Fruit fly (Drosophila melanogaster) whole organism, prepupa: ENCODE measurements around the gene CG33124.

Experiments
- Blimp-1 ChIP-seq: fragments of 200-800 bp; sonication (Bioruptor generic); optimal IDR thresholded peaks from 3 replicates; lab custom pipeline; 2017; ENCODE audit warnings: missing biosample characterization, missing genetic modification characterization, mild to moderate bottlenecking, moderate library complexity, missing genetic modification reagents
- CG10631 ChIP-seq: fragments of 200-800 bp; sonication (Bioruptor generic); optimal IDR thresholded peaks from 2 replicates; lab custom pipeline; 2016; ENCODE audit warnings: missing biosample characterization, missing genetic modification characterization
- CG11294 ChIP-seq: fragments of 200-800 bp; sonication (Bioruptor generic); IDR thresholded peaks from 2 replicates; pipeline ENCODE4 v1.3.6; 2022; ENCODE audit warnings: missing biosample characterization, missing genetic modification characterization
- CG11762 ChIP-seq: fragments of 200-800 bp; sonication (Bioruptor generic); optimal IDR thresholded peaks from 3 replicates; lab custom pipeline; 2016; ENCODE audit warnings: missing biosample characterization, missing genetic modification characterization; ENCODE audit not compliant: insufficient read depth
- CG11902 ChIP-seq: fragments of 200-800 bp; sonication (Bioruptor generic); optimal IDR thresholded peaks from 3 replicates; lab custom pipeline; 2016; ENCODE audit warnings: missing biosample characterization, missing genetic modification characterization
- CG15336 ChIP-seq: fragments of 200-800 bp; sonication (Bioruptor generic); IDR thresholded peaks from 2 replicates; pipeline ENCODE4 v1.3.6; 2022; ENCODE audit warnings: missing biosample characterization, missing genetic modification characterization
- CG1621 ChIP-seq: fragments of 200-800 bp; sonication (Bioruptor generic); optimal IDR thresholded peaks from 3 replicates; lab custom pipeline; 2018; ENCODE audit warnings: missing biosample characterization, mild to moderate bottlenecking, missing genetic modification characterization
- CG16779 ChIP-seq: fragments of 200-800 bp; sonication (Bioruptor generic); optimal IDR thresholded peaks from 3 replicates; lab custom pipeline; 2017; ENCODE audit warnings: missing biosample characterization, mild to moderate bottlenecking, missing genetic modification characterization
- CG3032 ChIP-seq: fragments of 200-800 bp; optimal IDR thresholded peaks from 2 replicates; lab custom pipeline; 2019; ENCODE audit warnings: missing biosample characterization, mild to moderate bottlenecking, missing genetic modification characterization, moderate library complexity
- CG32006 ChIP-seq: fragments of 200-800 bp; sonication (Bioruptor generic); optimal IDR thresholded peaks from 3 replicates; lab custom pipeline; 2017; ENCODE audit warnings: missing biosample characterization, mild to moderate bottlenecking, missing genetic modification characterization
- CG34406 ChIP-seq: fragments of 200-800 bp; sonication (Bioruptor generic); optimal IDR thresholded peaks from 3 replicates; lab custom pipeline; 2016; ENCODE audit warnings: missing biosample characterization, missing genetic modification characterization
- CG3919 ChIP-seq: fragments of 200-800 bp; sonication (Bioruptor generic); optimal IDR thresholded peaks from 3 replicates; lab custom pipeline; 2016; ENCODE audit warnings: missing biosample characterization, missing genetic modification characterization
- CG4318 ChIP-seq: fragments of 200-800 bp; sonication (Bioruptor generic); optimal IDR thresholded peaks from 3 replicates; lab custom pipeline; 2017; ENCODE audit warnings: missing biosample characterization, mild to moderate bottlenecking, missing genetic modification characterization
- CG6276 ChIP-seq: fragments of 200-800 bp; sonication (Bioruptor generic); optimal IDR thresholded peaks from 2 replicates; lab custom pipeline; 2017; ENCODE audit warnings: missing biosample characterization, mild to moderate bottlenecking, missing genetic modification characterization
- CG6792 ChIP-seq: fragments of 200-800 bp; sonication (Bioruptor generic); optimal IDR thresholded peaks from 3 replicates; lab custom pipeline; 2016; ENCODE audit warnings: missing biosample characterization, missing genetic modification characterization
- CG6808 ChIP-seq: fragments of 200-800 bp; sonication (Bioruptor generic); optimal IDR thresholded peaks from 3 replicates; lab custom pipeline; 2017; ENCODE audit warnings: missing biosample characterization, missing genetic modification characterization, mild to moderate bottlenecking, moderate library complexity, missing genetic modification reagents
- CG6854 ChIP-seq: fragments of 200-800 bp; sonication (Bioruptor generic); optimal IDR thresholded peaks from 2 replicates; lab custom pipeline; 2017; ENCODE audit warnings: missing biosample characterization, mild to moderate bottlenecking, missing genetic modification characterization
- CG7368 ChIP-seq: fragments of 200-800 bp; sonication (Bioruptor generic); optimal IDR thresholded peaks from 3 replicates; lab custom pipeline; 2016; ENCODE audit warnings: missing biosample characterization, missing genetic modification characterization
- CG9139 ChIP-seq: fragments of 200-800 bp; sonication (Bioruptor generic); optimal IDR thresholded peaks from 3 replicates; lab custom pipeline; 2017; ENCODE audit warnings: missing biosample characterization, mild to moderate bottlenecking, missing genetic modification characterization
- Eip75B ChIP-seq: fragments of 200-800 bp; sonication (Bioruptor generic); optimal IDR thresholded peaks from 3 replicates; lab custom pipeline; 2016; ENCODE audit warnings: missing biosample characterization, missing genetic modification characterization
- Eip78C ChIP-seq: fragments of 200-800 bp; sonication (Bioruptor generic); peaks from one replicate; lab custom pipeline; 2016; ENCODE audit warnings: missing biosample characterization, missing genetic modification characterization
- Eip93F ChIP-seq: fragments of 200-800 bp; sonication (Bioruptor generic); optimal IDR thresholded peaks from 2 replicates; lab custom pipeline; 2016; ENCODE audit warnings: missing biosample characterization, mild to moderate bottlenecking, missing genetic modification characterization
- Ets21C ChIP-seq: fragments of 200-800 bp; sonication (Bioruptor generic); optimal IDR thresholded peaks from 3 replicates; lab custom pipeline; 2016; ENCODE audit warnings: missing biosample characterization, missing genetic modification characterization
- Ets96B ChIP-seq: fragments of 200-800 bp; optimal IDR thresholded peaks from 2 replicates; lab custom pipeline; 2019; ENCODE audit warnings: missing biosample characterization, mild to moderate bottlenecking, missing genetic modification characterization, moderate library complexity
- Gug ChIP-seq: fragments of 200-800 bp; sonication (Bioruptor generic); IDR thresholded peaks from 2 replicates; pipeline ENCODE4 v1.3.6; 2022; ENCODE audit warnings: missing biosample characterization, missing genetic modification characterization
- Hr38 ChIP-seq: sonication (Bioruptor generic); optimal IDR thresholded peaks from 2 replicates; lab custom pipeline; 2016; ENCODE audit warnings: missing biosample characterization, missing genetic modification characterization
- Hr39 ChIP-seq: fragments of 200-800 bp; sonication (Bioruptor generic); optimal IDR thresholded peaks from 2 replicates; lab custom pipeline; 2016; ENCODE audit warnings: missing biosample characterization, missing genetic modification characterization
- Hr4 ChIP-seq: fragments of 200-800 bp; sonication (Bioruptor generic); optimal IDR thresholded peaks from 3 replicates; lab custom pipeline; 2016; ENCODE audit warnings: missing biosample characterization, missing genetic modification characterization
- Lpt ChIP-seq: fragments of 200-800 bp; sonication (Bioruptor generic); optimal IDR thresholded peaks from 3 replicates; lab custom pipeline; 2016; ENCODE audit warnings: missing biosample characterization, missing genetic modification characterization
- Met ChIP-seq: fragments of 200-800 bp; sonication (Bioruptor generic); optimal IDR thresholded peaks from 3 replicates; lab custom pipeline; 2016; ENCODE audit warnings: missing biosample characterization, missing genetic modification characterization
- OdsH ChIP-seq: fragments of 200-800 bp; sonication (Bioruptor generic); optimal IDR thresholded peaks from 3 replicates; lab custom pipeline; 2016; ENCODE audit warnings: missing biosample characterization, missing genetic modification characterization
- Sox102F ChIP-seq: fragments of 200-800 bp; sonication (Bioruptor generic); optimal IDR thresholded peaks from 2 replicates; lab custom pipeline; 2016; ENCODE audit warnings: missing biosample characterization, mild to moderate bottlenecking, missing genetic modification characterization
- Sox14 ChIP-seq: fragments of 200-800 bp; sonication (Bioruptor generic); optimal IDR thresholded peaks from 3 replicates; lab custom pipeline; 2016; ENCODE audit warnings: missing biosample characterization, missing genetic modification characterization
- Sox15 ChIP-seq: fragments of 200-800 bp; sonication (Bioruptor generic); optimal IDR thresholded peaks from 3 replicates; lab custom pipeline; 2016; ENCODE audit warnings: missing biosample characterization, missing genetic modification characterization
- achi ChIP-seq: fragments of 200-800 bp; sonication (Bioruptor generic); optimal IDR thresholded peaks from 3 replicates; lab custom pipeline; 2016; ENCODE audit warnings: missing biosample characterization, missing genetic modification characterization
- acj6 ChIP-seq: fragments of 200-800 bp; sonication (Bioruptor generic); optimal IDR thresholded peaks from 3 replicates; lab custom pipeline; 2016; ENCODE audit warnings: missing biosample characterization, missing genetic modification characterization
- cyc ChIP-seq: fragments of 200-800 bp; sonication (Bioruptor generic); optimal IDR thresholded peaks from 3 replicates; lab custom pipeline; 2016; ENCODE audit warnings: missing biosample characterization, missing genetic modification characterization
- eg ChIP-seq: fragments of 200-800 bp; sonication (Bioruptor generic); IDR thresholded peaks from 3 replicates; pipeline ENCODE4 v1.3.6; 2022; ENCODE audit warnings: missing biosample characterization, missing genetic modification characterization
- esn ChIP-seq: fragments of 200-800 bp; sonication (Bioruptor generic); optimal IDR thresholded peaks from 2 replicates; lab custom pipeline; 2016; ENCODE audit warnings: missing biosample characterization, mild to moderate bottlenecking, missing genetic modification characterization, moderate library complexity
- fd59A ChIP-seq: fragments of 200-800 bp; sonication (Bioruptor generic); optimal IDR thresholded peaks from 2 replicates; lab custom pipeline; 2017; ENCODE audit warnings: missing biosample characterization, mild to moderate bottlenecking, missing genetic modification characterization, missing genetic modification reagents
- fkh ChIP-seq: fragments of 200-800 bp; sonication (Bioruptor generic); optimal IDR thresholded peaks from 3 replicates; lab custom pipeline; 2017; ENCODE audit warnings: missing biosample characterization, mild to moderate bottlenecking, missing genetic modification characterization, moderate library complexity
- lz ChIP-seq: fragments of 200-800 bp; sonication (Bioruptor generic); optimal IDR thresholded peaks from 3 replicates; lab custom pipeline; 2016; ENCODE audit warnings: missing biosample characterization, missing genetic modification characterization
- pdm3 ChIP-seq: fragments of 200-800 bp; sonication (Bioruptor generic); optimal IDR thresholded peaks from 3 replicates; lab custom pipeline; 2016; ENCODE audit warnings: missing biosample characterization, missing genetic modification characterization
- spab ChIP-seq: fragments of 200-800 bp; sonication (Bioruptor generic); optimal IDR thresholded peaks from 2 replicates; lab custom pipeline; 2017; ENCODE audit warnings: missing biosample characterization, mild to moderate bottlenecking, missing genetic modification characterization, missing genetic modification reagents
- ss ChIP-seq, 2 experiments: fragments of 200-800 bp; sonication (Bioruptor generic); optimal IDR thresholded peaks; 2 replicates in 1 of 2; 3 replicates in 1 of 2; lab custom pipeline; 2017 to 2018; ENCODE audit warnings: mild to moderate bottlenecking in 2 of 2, missing biosample characterization in 2 of 2, missing genetic modification characterization in 2 of 2, moderate library complexity in 1 of 2
- topi ChIP-seq: fragments of 200-800 bp; sonication (Bioruptor generic); optimal IDR thresholded peaks from 3 replicates; lab custom pipeline; 2016; ENCODE audit warnings: missing biosample characterization, missing genetic modification characterization
- vri ChIP-seq: fragments of 200-800 bp; sonication (Bioruptor generic); optimal IDR thresholded peaks from 3 replicates; lab custom pipeline; 2016; ENCODE audit warnings: missing biosample characterization, mild to moderate bottlenecking, missing genetic modification characterization

The CG33124 gene

DNA sequence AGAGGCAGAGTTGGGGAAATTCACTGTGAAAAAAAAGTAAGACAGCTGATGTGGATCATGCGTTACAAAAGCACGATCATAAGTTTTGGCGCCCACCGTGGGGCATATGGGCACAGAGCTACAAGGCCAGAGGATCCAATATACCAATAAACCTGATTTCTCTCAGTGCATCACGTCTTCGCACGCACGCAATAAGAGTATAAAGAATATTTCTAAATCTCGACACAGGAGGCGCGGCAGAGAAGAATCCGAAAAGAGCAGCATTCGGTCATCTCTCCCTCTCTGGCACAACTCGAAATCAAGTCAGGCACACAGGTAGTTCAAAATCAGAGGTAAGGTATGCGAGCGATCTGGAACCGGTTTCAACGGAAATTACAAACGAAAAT, 45.3 kb downstream of the CG33124 start (continued):
- TF ChIP-seq Sox102F, result peak; percentile 97
- TF ChIP-seq Blimp-1, result peak; percentile 81
- TF ChIP-seq CG4318 (GFP tag; lab: Kevin White, UChicago), result peak; percentile 75
- TF ChIP-seq Ets96B, result peak; percentile 93
- TF ChIP-seq CG6792 (GFP tag; lab: Kevin White, UChicago), result peak; percentile 92
- TF ChIP-seq fkh (GFP tag; lab: Kevin White, UChicago), result peak; percentile 35
- TF ChIP-seq CG11762 (GFP tag; lab: Kevin White, UChicago), result peak; percentile 84
- TF ChIP-seq CG7368 (GFP tag; lab: Kevin White, UChicago), result peak; percentile 89
- peak; percentile 96 for TF ChIP-seq CG10631 (GFP tag; lab: Kevin White, UChicago)
- peak; percentile 92 for TF ChIP-seq CG15336 (GFP tag; lab: Robert Waterston, UW)
- peak; percentile 88 for TF ChIP-seq Sox15 (GFP tag; lab: Kevin White, UChicago)
- TF ChIP-seq acj6 (GFP tag; lab: Kevin White, UChicago), result peak; percentile 88
- TF ChIP-seq Lpt (GFP tag; lab: Kevin White, UChicago), result peak; percentile 79
- TF ChIP-seq Met (GFP tag; lab: Kevin White, UChicago), result peak; percentile 97

DNA sequence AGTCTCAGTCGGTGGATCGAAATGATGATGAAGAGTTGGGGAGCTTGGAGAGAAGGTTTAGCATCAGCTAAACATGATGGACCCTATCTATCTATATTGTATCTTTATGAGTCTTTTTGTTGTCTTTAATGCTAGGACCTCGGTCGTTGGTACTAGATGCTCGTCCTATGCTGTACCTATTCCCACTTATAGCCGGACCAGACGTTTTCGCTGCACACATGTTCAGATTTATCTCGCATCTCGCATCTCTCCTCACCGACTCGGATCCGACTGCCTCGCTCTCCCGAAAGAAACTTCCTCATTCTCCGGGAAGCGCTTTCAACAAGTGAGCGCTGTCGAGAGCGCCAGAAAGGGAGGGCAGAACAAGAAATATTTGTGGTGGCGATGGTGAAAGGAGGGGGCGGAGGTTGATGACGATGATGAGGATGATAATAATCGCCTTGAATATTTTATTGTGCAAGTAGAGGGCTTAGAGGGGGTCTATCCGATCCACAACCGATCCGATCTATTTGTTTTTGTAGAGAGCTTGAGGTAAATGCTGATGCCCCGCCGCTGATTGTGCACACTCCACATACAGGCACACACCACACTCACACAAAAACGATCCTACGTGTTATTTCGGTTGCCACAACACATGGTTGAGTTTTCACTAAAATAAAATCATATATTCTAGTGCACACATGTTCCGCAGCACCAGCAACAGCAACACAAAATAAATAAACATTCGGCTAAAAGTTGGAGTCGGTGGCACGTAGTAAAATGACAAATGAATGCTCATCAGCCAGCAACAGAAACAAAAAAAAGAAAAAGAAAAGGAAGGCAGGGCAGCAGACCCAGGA, 46.0 kb downstream of the CG33124 start:
- TF ChIP-seq Hr39 (GFP tag; lab: Kevin White, UChicago), result no peak
- TF ChIP-seq topi, result peak; percentile 17
- peak; percentile 42 for TF ChIP-seq Lpt (GFP tag; lab: Kevin White, UChicago)
- TF ChIP-seq esn (GFP tag; lab: Kevin White, UChicago), result no peak
- peak; percentile 64 for TF ChIP-seq CG3032 (tag; lab: Kevin White, UChicago)
- no peak for TF ChIP-seq Gug (GFP tag; lab: Robert Waterston, UW)
- TF ChIP-seq Ets21C (GFP tag; lab: Kevin White, UChicago), result no peak
- peak; percentile 80 for TF ChIP-seq Ets96B
- TF ChIP-seq fd59A (GFP tag; lab: Kevin White, UChicago), result peak; percentile 17
- TF ChIP-seq CG34406 (GFP tag; lab: Kevin White, UChicago), result no peak
- TF ChIP-seq CG9139 (GFP tag; lab: Kevin White, UChicago), result no peak
- peak; percentile 71 for TF ChIP-seq Hr4 (GFP tag; lab: Kevin White, UChicago)
- peak; percentile 66 for TF ChIP-seq CG6808 (GFP tag; lab: Kevin White, UChicago)
- peak; percentile 30 for TF ChIP-seq pdm3 (GFP tag; lab: Kevin White, UChicago)
- no peak for TF ChIP-seq cyc (GFP tag; lab: Kevin White, UChicago)
- peak; percentile 41 for TF ChIP-seq CG7368 (GFP tag; lab: Kevin White, UChicago)
- TF ChIP-seq Met (GFP tag; lab: Kevin White, UChicago), result no peak
- TF ChIP-seq vri (GFP tag; lab: Kevin White, UChicago), result no peak
- peak; percentile 64 for TF ChIP-seq Sox14 (GFP tag; lab: Kevin White, UChicago)
- TF ChIP-seq achi (GFP tag; lab: Kevin White, UChicago), result peak; percentile 72
- TF ChIP-seq Hr38, result no peak
- no peak for TF ChIP-seq CG11294 (GFP tag; lab: Robert Waterston, UW)
- no peak for TF ChIP-seq CG11902 (GFP tag; lab: Kevin White, UChicago)
- TF ChIP-seq CG6276 (GFP tag; lab: Kevin White, UChicago), result peak; percentile 43
- TF ChIP-seq acj6 (GFP tag; lab: Kevin White, UChicago), result peak; percentile 59
- TF ChIP-seq Eip93F (GFP tag; lab: Kevin White, UChicago), result no peak
- TF ChIP-seq Eip75B (GFP tag; lab: Kevin White, UChicago), result peak; percentile 71
- peak; percentile 13 for TF ChIP-seq CG16779 (tag; lab: Kevin White, UChicago)
- no peak for TF ChIP-seq CG6854
- peak; percentile 90 for TF ChIP-seq Eip78C (GFP tag; lab: Kevin White, UChicago)
- peak; percentile 74 for TF ChIP-seq CG10631 (GFP tag; lab: Kevin White, UChicago)
- TF ChIP-seq CG1621 (tag; lab: Kevin White, UChicago), result peak; percentile 63
- peak; percentile 73 for TF ChIP-seq CG32006
- no peak for TF ChIP-seq Sox102F
- TF ChIP-seq ss (GFP tag; optimal IDR thresholded peaks at IDR 0.05; lab: Kevin White, UChicago), result peak; percentile 28 to 50
- TF ChIP-seq fkh (GFP tag; lab: Kevin White, UChicago), result no peak
- peak; percentile 1 for TF ChIP-seq lz (GFP tag; lab: Kevin White, UChicago)
- TF ChIP-seq eg (GFP tag; lab: Robert Waterston, UW), result 0 out of 3 replicates have a peak, but pooled peaks have one; percentile 39
- peak; percentile 74 for TF ChIP-seq CG3919 (GFP tag; lab: Kevin White, UChicago)
- TF ChIP-seq OdsH, result peak; percentile 36
- TF ChIP-seq spab, result peak; percentile 65
